Fruit fly (Drosophila melanogaster): ENCODE results near the gene P5cr.

The P5cr gene

dm6 chr3R:19028758-19029157 is at the start of gene P5cr, which contains the start of gene GatA:
TSS of gene P5cr (plus strand) at chr3R:19028931.
TSS of gene GatA (minus strand) at chr3R:19028857.
- TF ChIP-seq CG4496 (GFP tag; IDR thresholded peaks at IDR 0.05) (peak; percentile 94), CG9948 (tag; optimal IDR thresholded peaks at IDR 0.05) (peak; percentile 59), fd96Ca (GFP tag; IDR thresholded peaks at IDR 0.05) (peak; percentile 92), CG34367 (tag; optimal IDR thresholded peaks at IDR 0.05) (peak; percentile 56), CG15710 (tag; optimal IDR thresholded peaks at IDR 0.05) (peak; percentile 70), CG8159 (tag; optimal IDR thresholded peaks at IDR 0.05) (no peak), Ets98B (GFP tag; IDR thresholded peaks at IDR 0.05) (peak; percentile 94), CG14655 (GFP tag; optimal IDR thresholded peaks at IDR 0.05) (no peak), CG10348 (GFP tag; IDR thresholded peaks at IDR 0.05) (peak; percentile 64; the same call in 1 of the 2 replicates), Snoo (tag; optimal IDR thresholded peaks at IDR 0.05) (peak; percentile 20), CG32121 (GFP tag; IDR thresholded peaks at IDR 0.05) (peak; percentile 81), CG8301 (tag; optimal IDR thresholded peaks at IDR 0.05) (peak; percentile 69), Pif1A (GFP tag; optimal IDR thresholded peaks at IDR 0.05) (no peak), gl (tag; optimal IDR thresholded peaks at IDR 0.05) (peak; percentile 45), CG12605 (GFP tag; IDR thresholded peaks at IDR 0.05) (peak; percentile 80), Pif1B (GFP tag; optimal IDR thresholded peaks at IDR 0.05) (no peak), CG13204 (GFP tag; optimal IDR thresholded peaks at IDR 0.05) (no peak), rn (GFP tag; IDR thresholded peaks at IDR 0.05) (peak; percentile 70), CG17806 (tag; optimal IDR thresholded peaks at IDR 0.05) (peak; percentile 71), EcR (GFP tag; optimal IDR thresholded peaks at IDR 0.05) (peak; percentile 82), D1 (tag; optimal IDR thresholded peaks at IDR 0.05) (no peak)

DNA sequence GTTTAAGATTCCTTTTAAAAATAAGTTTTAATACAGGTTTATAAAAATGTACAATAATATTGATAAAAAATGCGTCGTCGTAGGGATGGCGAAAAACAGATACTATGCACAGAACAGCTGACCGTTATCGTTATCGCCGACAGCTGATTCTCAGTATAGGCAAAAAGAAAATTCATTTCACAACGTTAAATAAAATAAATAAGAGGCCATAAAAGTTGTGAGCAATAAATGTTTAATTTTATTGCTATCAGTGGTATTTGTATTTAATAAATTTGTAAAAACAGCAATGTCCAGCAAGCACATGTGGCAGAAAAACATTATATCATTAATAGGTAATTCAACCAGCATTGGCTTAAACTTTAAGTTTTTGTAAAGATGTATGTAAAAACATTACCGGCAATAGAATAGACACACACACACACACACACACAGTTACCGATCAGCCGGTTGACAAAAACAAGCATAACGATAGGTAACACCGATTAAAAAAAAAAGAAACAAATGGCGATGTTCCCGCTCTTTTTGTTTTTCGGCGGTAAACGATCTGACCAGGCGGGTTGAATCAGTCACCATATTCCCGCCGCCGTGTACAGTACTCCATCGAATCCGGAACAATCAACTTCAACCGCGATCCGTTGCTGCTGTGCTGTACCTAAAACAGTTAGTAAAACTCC is 47.7 kb upstream of the P5cr start, which contains the start of the genes dnk and Smu1:
Gene dnk, plus strand, starts transcription at position 133 of the 674 bp plus-strand sequence.
Gene Smu1, minus strand, starts transcription at position 462 of the 674 bp plus-strand sequence.
- TF ChIP-seq CG4496 (GFP tag; IDR thresholded peaks at IDR 0.05) (no peak; the same call in 2 of the 3 replicates), Pif1B (GFP tag; optimal IDR thresholded peaks at IDR 0.05) (peak; percentile 27), Pif1A (GFP tag; optimal IDR thresholded peaks at IDR 0.05) (peak; percentile 40), rn (GFP tag; IDR thresholded peaks at IDR 0.05) (no peak), Snoo (tag; optimal IDR thresholded peaks at IDR 0.05) (no peak), CG32121 (GFP tag; IDR thresholded peaks at IDR 0.05) (no peak), CG8159 (tag; optimal IDR thresholded peaks at IDR 0.05) (no peak), CG10348 (GFP tag; IDR thresholded peaks at IDR 0.05) (no peak), fd96Ca (GFP tag; IDR thresholded peaks at IDR 0.05) (peak; percentile 36; the same call in 1 of the 3 replicates), CG12605 (GFP tag; IDR thresholded peaks at IDR 0.05) (peak; percentile 59), gl (tag; optimal IDR thresholded peaks at IDR 0.05) (no peak), D1 (tag; optimal IDR thresholded peaks at IDR 0.05) (no peak), CG34367 (tag; optimal IDR thresholded peaks at IDR 0.05) (peak; percentile 23)

dm6 chr3R:18983614-18984185 is 45.0 kb upstream of the P5cr start, which contains the start of the genes snRNP-U1-C and gukh:
TSS of gene snRNP-U1-C (minus strand) at chr3R:18983650.
TSS of gene gukh (plus strand) at chr3R:18984025.
- TF ChIP-seq CG15710 (tag; optimal IDR thresholded peaks at IDR 0.05) (peak; percentile 71), CG12605 (GFP tag; IDR thresholded peaks at IDR 0.05) (peak; percentile 65; the same call in 1 of the 2 replicates), CG14655 (GFP tag; optimal IDR thresholded peaks at IDR 0.05) (peak; percentile 48), CG9948 (tag; optimal IDR thresholded peaks at IDR 0.05) (peak; percentile 50), EcR (GFP tag; optimal IDR thresholded peaks at IDR 0.05) (peak; percentile 48), Ets98B (GFP tag; IDR thresholded peaks at IDR 0.05) (peak; percentile 86), CG34367 (tag; optimal IDR thresholded peaks at IDR 0.05) (peak; percentile 65), Pif1A (GFP tag; optimal IDR thresholded peaks at IDR 0.05) (peak; percentile 44), Snoo (tag; optimal IDR thresholded peaks at IDR 0.05) (peak; percentile 52), CG8159 (tag; optimal IDR thresholded peaks at IDR 0.05) (peak; percentile 48), CG32121 (GFP tag; IDR thresholded peaks at IDR 0.05) (peak; percentile 83), CG13204 (GFP tag; optimal IDR thresholded peaks at IDR 0.05) (no peak), CG4496 (GFP tag; IDR thresholded peaks at IDR 0.05) (peak; percentile 91), CG17806 (tag; optimal IDR thresholded peaks at IDR 0.05) (peak; percentile 62), CG10348 (GFP tag; IDR thresholded peaks at IDR 0.05) (no peak), D1 (tag; optimal IDR thresholded peaks at IDR 0.05) (no peak), fd96Ca (GFP tag; IDR thresholded peaks at IDR 0.05) (peak; percentile 67), rn (GFP tag; IDR thresholded peaks at IDR 0.05) (peak; percentile 22; the same call in 1 of the 2 replicates), gl (tag; optimal IDR thresholded peaks at IDR 0.05) (no peak), Pif1B (GFP tag; optimal IDR thresholded peaks at IDR 0.05) (peak; percentile 73), CG8301 (tag; optimal IDR thresholded peaks at IDR 0.05) (peak; percentile 44)

DNA sequence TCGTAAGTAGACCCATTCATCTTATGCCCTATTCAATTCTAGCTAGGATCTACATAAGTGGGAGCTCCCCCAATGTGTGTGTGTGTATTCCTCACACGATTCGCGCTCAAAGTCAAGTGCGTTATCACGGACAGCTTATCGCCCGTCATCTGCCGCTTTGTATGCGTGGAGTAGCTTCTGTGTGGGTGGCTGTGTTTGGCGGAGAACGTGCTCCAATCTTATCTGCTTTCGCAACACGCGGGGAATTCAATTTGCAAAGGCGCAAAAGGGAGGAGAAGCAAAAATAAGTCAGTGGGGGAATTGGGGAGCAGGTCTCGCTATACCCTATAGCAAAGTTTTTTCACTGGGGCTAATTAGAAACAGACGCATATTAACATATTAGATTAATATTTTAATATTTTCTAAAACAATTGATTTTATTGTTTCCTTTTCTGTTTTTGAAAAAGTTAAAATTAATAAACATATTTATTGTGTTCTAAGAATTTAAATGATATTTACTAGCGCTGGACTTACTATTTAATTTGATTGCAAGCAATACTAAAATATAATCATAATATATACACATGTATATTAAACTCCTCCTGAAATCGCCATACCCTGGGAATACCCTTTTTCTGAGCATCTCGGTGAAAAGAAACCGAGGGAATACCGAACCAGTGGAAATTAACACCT is 43.5 kb upstream of the P5cr start:
- TF ChIP-seq CG14655 (GFP tag; optimal IDR thresholded peaks at IDR 0.05) (peak; percentile 87), EcR (GFP tag; optimal IDR thresholded peaks at IDR 0.05) (peak; percentile 22), Snoo (tag; optimal IDR thresholded peaks at IDR 0.05) (peak; percentile 87), CG34367 (tag; optimal IDR thresholded peaks at IDR 0.05) (peak; percentile 56), CG8301 (tag; optimal IDR thresholded peaks at IDR 0.05) (peak; percentile 76), CG12605 (GFP tag; IDR thresholded peaks at IDR 0.05) (no peak), Pif1A (GFP tag; optimal IDR thresholded peaks at IDR 0.05) (peak; percentile 40), fd96Ca (GFP tag; IDR thresholded peaks at IDR 0.05) (no peak), CG15710 (tag; optimal IDR thresholded peaks at IDR 0.05) (peak; percentile 80), gl (tag; optimal IDR thresholded peaks at IDR 0.05) (no peak), CG10348 (GFP tag; IDR thresholded peaks at IDR 0.05) (no peak), D1 (tag; optimal IDR thresholded peaks at IDR 0.05) (peak; percentile 43), CG8159 (tag; optimal IDR thresholded peaks at IDR 0.05) (peak; percentile 90), CG17806 (tag; optimal IDR thresholded peaks at IDR 0.05) (peak; percentile 74), Ets98B (GFP tag; IDR thresholded peaks at IDR 0.05) (no peak), CG13204 (GFP tag; optimal IDR thresholded peaks at IDR 0.05) (no peak), rn (GFP tag; IDR thresholded peaks at IDR 0.05) (peak; percentile 54), CG4496 (GFP tag; IDR thresholded peaks at IDR 0.05) (no peak), Pif1B (GFP tag; optimal IDR thresholded peaks at IDR 0.05) (peak; percentile 38), CG9948 (tag; optimal IDR thresholded peaks at IDR 0.05) (peak; percentile 85), CG32121 (GFP tag; IDR thresholded peaks at IDR 0.05) (0 out of 2 replicates have a peak, but pooled peaks have one; percentile 29)
